Worm (Caenorhabditis elegans): ENCODE results near the gene C12D8.13.

Gene C12D8.13

ce11 chrV:10212027-10212426 lies 8.5 kb downstream of the C12D8.13 start, which contains the start of gene zhit-3:
zhit-3 (minus strand) TSS chrV:10212127.
- no peak for TF ChIP-seq unc-62 (GFP tag; optimal IDR thresholded peaks at IDR 0.05)

ce11 chrV:10210244-10210643 lies 10.3 kb downstream of the C12D8.13 start, which contains the start of gene tftc-3:
tftc-3 (minus strand) TSS chrV:10210344.
- no peak for TF ChIP-seq unc-62 (GFP tag; optimal IDR thresholded peaks at IDR 0.05)

- no peak for TF ChIP-seq unc-62 (GFP tag; optimal IDR thresholded peaks at IDR 0.05)
Measured at ce11 chrV:10206502-10206901, 14.0 kb downstream of the C12D8.13 start, which contains the start of gene rpc-25. rpc-25 (minus strand) TSS chrV:10206602.

- TF ChIP-seq unc-62 (GFP tag; optimal IDR thresholded peaks at IDR 0.05) = no peak
Measured at ce11 chrV:10205483-10205882, 15.0 kb downstream of the C12D8.13 start, which contains the start of gene ZK856.16. ZK856.16 (minus strand) TSS chrV:10205583.

- TF ChIP-seq unc-62 (GFP tag; optimal IDR thresholded peaks at IDR 0.05) = no peak
Measured at ce11 chrV:10204863-10205338, 15.6 kb downstream of the C12D8.13 start, which contains the start of the genes ZK856.19 and ZK856.11. ZK856.19 (minus strand) TSS chrV:10204913. ZK856.11 (minus strand) TSS chrV:10204938.

DNA sequence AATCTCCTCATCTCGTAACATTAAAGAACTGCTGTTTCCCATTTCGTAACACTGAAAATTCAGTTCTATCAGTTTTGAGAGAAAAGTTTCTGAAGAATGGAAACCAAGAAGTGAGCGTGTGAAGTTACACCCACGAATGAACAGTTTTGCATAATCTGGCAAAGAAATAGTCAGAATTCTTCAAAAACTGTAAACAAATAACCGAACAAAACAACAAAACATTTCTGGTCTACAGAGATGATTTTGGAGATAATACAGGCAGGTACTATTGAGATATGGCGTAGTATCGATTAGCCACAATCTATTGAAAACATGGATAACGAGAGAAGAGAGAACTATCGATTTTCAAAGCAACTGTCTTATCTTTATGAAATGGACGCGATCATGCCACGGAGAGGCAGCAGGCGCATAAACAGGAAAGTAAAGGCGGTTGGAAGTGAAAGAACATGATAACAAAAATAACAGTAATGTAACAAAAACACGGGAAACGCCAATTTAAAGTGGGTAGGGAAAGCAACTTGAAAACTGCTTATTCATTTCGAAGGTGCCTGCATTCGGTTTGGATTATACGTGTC lies 17.0 kb downstream of the C12D8.13 start, which contains the start of gene chpf-1:
chpf-1 (minus strand) TSS at position 51 of the 575 bp plus-strand sequence.
- no peak for TF ChIP-seq unc-62 (GFP tag; optimal IDR thresholded peaks at IDR 0.05)

DNA sequence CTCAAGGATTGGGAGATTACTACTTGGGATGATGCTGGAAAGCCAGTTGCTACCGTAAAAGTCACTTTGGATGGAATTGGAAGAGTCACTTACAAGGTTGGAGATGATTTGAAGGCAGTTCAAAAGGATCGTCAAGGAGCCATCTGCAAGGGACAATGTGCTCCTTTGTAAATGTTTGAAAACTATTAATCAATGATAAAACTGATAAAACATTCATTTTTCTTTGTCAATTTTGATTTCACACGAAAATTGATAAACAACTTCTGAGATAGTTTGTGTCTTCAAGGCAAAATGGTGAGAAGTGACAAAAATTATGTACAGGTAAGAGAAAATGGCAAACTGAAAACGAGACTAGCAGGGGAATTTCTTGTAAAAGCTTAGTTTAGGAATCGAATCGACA lies 18.2 kb downstream of the C12D8.13 start:
- TF ChIP-seq unc-62 (GFP tag; optimal IDR thresholded peaks at IDR 0.05) = no peak

ce11 chrV:10201913-10202312 lies 18.6 kb downstream of the C12D8.13 start, which contains the start of gene ZK856.7:
ZK856.7 (plus strand) TSS chrV:10202098.
- no peak for TF ChIP-seq unc-62 (GFP tag; optimal IDR thresholded peaks at IDR 0.05)

ce11 chrV:10198386-10198785 lies 22.1 kb downstream of the C12D8.13 start, which contains the start of gene ZK856.6:
ZK856.6 (plus strand) TSS chrV:10198686.
- no peak for TF ChIP-seq unc-62 (GFP tag; optimal IDR thresholded peaks at IDR 0.05)

ce11 chrV:10191242-10191641 lies 29.3 kb downstream of the C12D8.13 start:
- TF ChIP-seq unc-62 (GFP tag; optimal IDR thresholded peaks at IDR 0.05) = no peak

- no peak for TF ChIP-seq unc-62 (GFP tag; optimal IDR thresholded peaks at IDR 0.05)
Measured at ce11 chrV:10190081-10190556, 30.4 kb downstream of the C12D8.13 start, which contains the start of gene ZK856.5. ZK856.5 (minus strand) TSS chrV:10190131.

- TF ChIP-seq unc-62 (GFP tag; optimal IDR thresholded peaks at IDR 0.05) = no peak
Measured at ce11 chrV:10185719-10186118, 34.8 kb downstream of the C12D8.13 start, which contains the start of gene ZK856.18. ZK856.18 (minus strand) TSS chrV:10186007.

DNA sequence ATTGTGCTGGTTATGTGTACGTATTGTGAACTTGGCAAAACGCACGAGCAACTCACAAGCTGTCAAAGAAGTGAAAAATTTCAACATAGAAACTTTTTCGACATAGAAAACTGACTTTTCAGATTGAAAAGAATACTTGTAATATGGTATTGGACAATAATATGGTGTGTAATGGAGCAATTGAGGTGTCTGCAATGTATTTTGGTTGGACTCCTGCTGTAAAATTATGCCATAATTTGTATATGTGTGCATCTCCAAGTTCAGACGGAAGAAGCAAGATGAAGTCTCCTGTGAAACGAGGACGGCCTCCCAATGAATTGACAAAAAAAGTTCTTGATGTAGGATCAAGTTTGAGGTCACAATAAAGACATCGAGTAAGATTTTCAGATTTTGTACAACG lies 36.7 kb downstream of the C12D8.13 start:
- no peak for TF ChIP-seq unc-62 (GFP tag; optimal IDR thresholded peaks at IDR 0.05)

- no peak for TF ChIP-seq unc-62 (GFP tag; optimal IDR thresholded peaks at IDR 0.05)
Measured at ce11 chrV:10182984-10183383, 37.5 kb downstream of the C12D8.13 start, which contains the start of gene ZK856.4. ZK856.4 (plus strand) TSS chrV:10183284.

ce11 chrV:10179235-10179634 lies 41.3 kb downstream of the C12D8.13 start, which contains the start of gene cul-5:
cul-5 (plus strand) TSS chrV:10179535.
- no peak for TF ChIP-seq unc-62 (GFP tag; optimal IDR thresholded peaks at IDR 0.05)

DNA sequence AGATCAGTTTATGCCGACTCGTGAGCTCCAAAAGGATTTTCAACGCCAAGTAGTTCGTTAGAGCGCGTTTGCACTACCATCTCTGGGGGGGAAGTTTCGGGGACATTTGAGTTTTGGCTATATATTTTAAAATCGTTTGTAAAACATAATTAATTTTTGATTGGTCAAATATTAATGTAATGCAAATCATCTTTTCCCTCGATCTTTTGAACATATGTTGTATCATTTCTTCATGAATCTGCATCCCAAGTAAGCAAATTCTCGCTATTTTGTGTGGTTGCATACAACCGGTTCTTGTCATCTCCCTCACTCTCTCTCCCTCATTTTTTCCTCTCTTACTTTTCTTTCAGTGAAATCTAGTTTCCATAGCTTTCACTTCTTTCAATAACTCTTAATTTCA lies 42.3 kb downstream of the C12D8.13 start:
- no peak for TF ChIP-seq unc-62 (GFP tag; optimal IDR thresholded peaks at IDR 0.05)

- no peak for TF ChIP-seq unc-62 (GFP tag; optimal IDR thresholded peaks at IDR 0.05)
Measured at ce11 chrV:10174632-10175075, 45.9 kb downstream of the C12D8.13 start.
